Worm (Caenorhabditis elegans): ENCODE data around the gene scrm-7.

DNA sequence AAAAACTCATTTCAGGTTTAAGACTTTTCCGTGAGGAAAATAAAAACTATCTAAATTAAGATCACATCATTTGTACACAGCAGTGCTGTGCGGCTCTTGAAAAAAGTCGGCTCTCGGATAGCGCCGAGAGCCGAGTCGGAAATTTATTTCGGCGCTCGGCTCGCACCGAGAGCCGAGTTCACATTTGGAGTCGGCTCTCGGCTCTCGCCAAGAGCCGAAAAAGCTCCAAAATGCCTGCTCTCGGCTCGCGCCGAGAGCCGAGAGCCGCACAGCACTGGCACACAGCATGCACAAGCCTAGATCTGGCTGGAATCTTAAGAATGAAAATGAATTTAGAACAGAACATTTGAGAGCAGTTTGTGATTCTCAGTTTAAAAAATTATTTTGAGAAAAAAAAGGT, 32.6 kb downstream of the scrm-7 start:
- TF ChIP-seq Y55F3AM.14 (GFP tag; optimal IDR thresholded peaks at IDR 0.05): no peak
- no peak for TF ChIP-seq nhr-25 (tag; optimal IDR thresholded peaks at IDR 0.05)
- TF ChIP-seq snpc-4 (tag; optimal IDR thresholded peaks at IDR 0.05): no peak

Measured in whole organism, L2 larva.